Fruit fly (Drosophila melanogaster) S2 (cell line): ENCODE measurements around the gene Trxr1.

Experiments
- CG8478 ChIP-seq: fragments of >200 bp; optimal IDR thresholded peaks from 2 replicates; lab custom pipeline; 2018
- CTCF ChIP-seq, 2 experiments: fragments of >200 bp; optimal IDR thresholded peaks; 2 replicates each; lab custom pipeline; 2018

Gene Trxr1

DNA sequence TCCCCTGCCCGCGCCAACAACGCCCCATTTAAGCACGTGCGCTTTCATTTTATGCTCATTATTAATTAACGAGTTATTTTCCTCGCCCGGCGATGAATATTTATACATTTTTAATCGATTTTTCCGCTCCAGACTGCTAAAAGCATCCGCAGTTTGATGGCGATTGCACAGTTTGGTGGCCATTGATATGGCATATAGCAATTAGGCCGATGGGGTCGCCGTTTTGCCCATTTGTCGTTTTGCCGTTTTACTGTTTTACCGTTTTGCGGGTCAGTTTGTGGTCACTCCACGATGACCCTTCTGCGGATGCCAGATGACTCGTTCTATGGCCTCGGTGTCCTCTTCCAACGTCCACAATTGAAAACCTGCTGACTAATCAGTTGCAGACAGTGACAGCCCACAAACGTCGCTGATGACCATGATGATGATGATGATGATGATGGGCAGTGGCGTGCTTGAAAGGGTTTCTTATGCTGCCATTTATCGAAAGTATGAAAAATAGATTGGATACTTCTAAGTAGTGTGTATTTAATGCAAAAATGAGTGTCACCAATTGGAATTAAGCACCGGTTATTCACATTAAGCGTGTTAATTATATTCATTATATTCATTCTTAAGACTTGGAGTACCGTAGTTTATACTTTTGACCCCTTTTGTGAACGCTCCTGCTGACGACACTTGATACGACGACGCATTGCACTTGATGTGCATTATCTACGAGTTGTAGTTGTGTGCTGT, 30.4 kb upstream of the Trxr1 start:
- TF ChIP-seq CG8478 (lab: Kevin White, UChicago) (no peak), CTCF (optimal IDR thresholded peaks at IDR 0.05; lab: Kevin White, UChicago) (no peak)

dm6 chrX:8214017-8214416, 28.3 kb upstream of the Trxr1 start:
- TF ChIP-seq CTCF (optimal IDR thresholded peaks at IDR 0.05; lab: Kevin White, UChicago), result no peak
- TF ChIP-seq CG8478 (lab: Kevin White, UChicago), result no peak

DNA sequence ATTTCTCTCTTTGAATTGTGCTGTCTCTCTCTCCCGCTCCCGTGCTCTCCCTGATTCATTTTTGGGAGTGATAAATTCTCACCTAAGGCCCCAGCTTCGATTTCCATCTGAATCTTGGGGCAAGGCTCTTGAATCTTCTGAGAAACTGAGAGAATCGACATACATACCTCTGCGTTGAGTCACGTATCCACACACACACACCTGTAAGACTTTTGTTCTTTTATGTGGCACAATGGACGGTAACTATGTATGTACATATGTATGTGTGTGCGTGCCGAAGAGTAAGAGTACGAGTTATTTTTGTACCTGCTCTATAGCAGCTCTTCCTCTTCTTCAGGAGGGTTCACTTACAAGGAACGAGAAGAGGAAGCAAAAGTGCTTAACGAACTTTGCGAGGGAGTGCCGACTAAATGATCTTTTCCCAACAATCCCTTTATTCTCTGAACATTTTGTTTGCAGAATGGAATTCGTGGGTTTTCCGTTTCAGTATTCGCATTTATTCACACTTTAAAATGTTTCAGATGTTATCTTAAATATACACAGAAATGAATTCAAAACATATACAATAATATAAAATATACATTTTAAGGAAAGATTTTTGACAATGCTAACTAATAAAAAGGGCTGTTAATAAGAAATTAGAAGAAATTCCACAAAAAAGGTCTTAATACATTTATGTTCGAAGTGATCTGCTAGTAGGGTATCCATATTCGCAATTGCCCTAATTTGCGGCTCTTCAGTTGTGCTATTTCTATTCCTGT, 27.1 kb upstream of the Trxr1 start:
- no peak for TF ChIP-seq CG8478 (lab: Kevin White, UChicago)
- no peak for TF ChIP-seq CTCF (optimal IDR thresholded peaks at IDR 0.05; lab: Kevin White, UChicago)

dm6 chrX:8215855-8216586, 26.3 kb upstream of the Trxr1 start:
- TF ChIP-seq CG8478 (lab: Kevin White, UChicago) (no peak), CTCF (optimal IDR thresholded peaks at IDR 0.05; lab: Kevin White, UChicago) (no peak)

- no peak for TF ChIP-seq CG8478 (lab: Kevin White, UChicago)
- peak; percentile 6 to 13 for TF ChIP-seq CTCF (optimal IDR thresholded peaks at IDR 0.05; lab: Kevin White, UChicago)
Measured at dm6 chrX:8227942-8228341, 14.4 kb upstream of the Trxr1 start.

- TF ChIP-seq CG8478 (lab: Kevin White, UChicago), result no peak
- TF ChIP-seq CTCF (optimal IDR thresholded peaks at IDR 0.05; lab: Kevin White, UChicago), result no peak
Measured at dm6 chrX:8229918-8230699, 12.2 kb upstream of the Trxr1 start.

dm6 chrX:8231241-8232028, 10.9 kb upstream of the Trxr1 start:
- TF ChIP-seq CTCF (optimal IDR thresholded peaks at IDR 0.05; lab: Kevin White, UChicago) (no peak), CG8478 (lab: Kevin White, UChicago) (no peak)

- TF ChIP-seq CTCF (optimal IDR thresholded peaks at IDR 0.05; lab: Kevin White, UChicago), result no peak
- TF ChIP-seq CG8478 (lab: Kevin White, UChicago), result no peak
Measured at dm6 chrX:8233167-8233566, 9.2 kb upstream of the Trxr1 start.

- TF ChIP-seq CG8478 (lab: Kevin White, UChicago) (no peak), CTCF (optimal IDR thresholded peaks at IDR 0.05; lab: Kevin White, UChicago) (no peak)
Measured at dm6 chrX:8233915-8234565, 8.3 kb upstream of the Trxr1 start.

dm6 chrX:8240431-8240830, 1.9 kb upstream of the Trxr1 start, which contains the start of gene CG2147:
TSS of gene CG2147 (plus strand) at chrX:8240684.
- no peak for TF ChIP-seq CTCF (optimal IDR thresholded peaks at IDR 0.05; lab: Kevin White, UChicago)
- TF ChIP-seq CG8478 (lab: Kevin White, UChicago), result no peak

dm6 chrX:8243251-8243650, 923 bp downstream of the Trxr1 start:
- TF ChIP-seq CG8478 (lab: Kevin White, UChicago) (no peak), CTCF (optimal IDR thresholded peaks at IDR 0.05; lab: Kevin White, UChicago) (no peak)

DNA sequence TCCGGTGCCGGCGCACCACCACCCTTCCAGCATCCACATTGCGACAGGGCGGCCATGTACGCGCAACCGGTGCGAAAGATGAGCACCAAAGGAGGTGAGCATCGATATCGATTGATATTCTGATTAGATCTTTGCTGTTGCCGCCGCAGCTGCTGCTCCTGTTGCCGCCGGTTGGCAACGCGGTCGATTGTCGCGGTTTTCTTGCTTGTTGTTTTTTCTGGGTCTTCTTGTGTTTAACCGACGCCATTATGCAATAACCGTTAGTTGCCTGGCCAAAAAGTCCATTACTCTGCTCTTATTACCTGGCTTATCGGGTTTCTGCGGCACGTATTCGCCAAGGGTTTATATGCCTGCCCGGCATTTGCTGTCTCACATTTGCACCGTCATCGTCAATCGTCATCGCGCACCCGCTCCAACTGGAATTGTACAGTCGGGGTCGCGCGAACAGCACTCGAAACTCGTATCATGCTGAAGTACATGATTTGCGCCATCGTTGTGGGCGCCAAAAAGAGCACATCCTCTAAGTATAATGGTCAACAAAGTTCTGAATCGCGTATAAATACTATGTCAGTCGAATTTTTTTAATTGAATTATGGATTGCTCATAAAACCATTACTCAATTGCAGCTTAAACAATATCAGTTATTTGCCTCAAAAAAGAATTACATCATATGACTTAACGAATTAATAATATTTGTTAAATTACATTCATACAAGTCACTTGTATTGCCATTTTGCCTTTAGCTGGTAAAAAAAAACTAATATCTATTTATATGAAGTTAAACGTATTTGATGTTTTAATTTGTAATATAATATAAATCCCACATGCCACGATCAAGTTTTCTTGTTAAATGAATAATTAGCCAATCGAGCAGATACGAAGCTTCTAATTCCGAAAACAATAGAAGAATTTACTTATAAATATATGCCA, 1.9 kb downstream of the Trxr1 start, which contains the start of gene sni:
Gene sni, minus strand, starts transcription at position 51 of the 930 bp plus-strand sequence.
- no peak for TF ChIP-seq CTCF (optimal IDR thresholded peaks at IDR 0.05; lab: Kevin White, UChicago)
- TF ChIP-seq CG8478 (lab: Kevin White, UChicago), result no peak
